Worm (Caenorhabditis elegans) whole organism, L2 larva: ENCODE data around the gene T20G5.12.

Experiments
- aly-2 ChIP-seq: fragments of 150-350 bp; optimal IDR thresholded peaks from 2 replicates; lab custom pipeline; 2014; ENCODE audit warnings: missing biosample characterization, missing genetic modification characterization
- ama-1 ChIP-seq: fragments of 150-350 bp; optimal IDR thresholded peaks from 2 replicates; lab custom pipeline; 2018; ENCODE audit warnings: inconsistent platforms
- egl-27 ChIP-seq: sonication (generic microtip); optimal IDR thresholded peaks from 3 replicates; lab custom pipeline; 2017; ENCODE audit warnings: missing biosample characterization, missing genetic modification reagents, missing genetic modification characterization
- elt-1 ChIP-seq: fragments of 150-350 bp; optimal IDR thresholded peaks from 2 replicates; lab custom pipeline; 2014; ENCODE audit warnings: missing biosample characterization, missing genetic modification characterization
- lin-13 ChIP-seq: fragments of 150-350 bp; optimal IDR thresholded peaks from 2 replicates; lab custom pipeline; 2014; ENCODE audit warnings: missing biosample characterization, missing genetic modification reagents, missing genetic modification characterization
- mdl-1 ChIP-seq, 2 experiments: fragments of 150-350 bp in 1 of 2; sonication (generic microtip) in 1 of 2; optimal IDR thresholded peaks; 2 replicates each; lab custom pipeline; 2017; ENCODE audit warnings: missing biosample characterization in 2 of 2, missing genetic modification characterization in 2 of 2
- nhr-12 ChIP-seq: fragments of 150-350 bp; optimal IDR thresholded peaks from 2 replicates; lab custom pipeline; 2014; ENCODE audit warnings: missing biosample characterization, missing genetic modification characterization
- nhr-237 ChIP-seq: fragments of 150-350 bp; optimal IDR thresholded peaks from 2 replicates; lab custom pipeline; 2014; ENCODE audit warnings: missing biosample characterization, missing genetic modification characterization
- snpc-4 ChIP-seq: fragments of 150-350 bp; optimal IDR thresholded peaks from 2 replicates; lab custom pipeline; 2014; ENCODE audit warnings: missing biosample characterization, missing genetic modification characterization
- unc-62 ChIP-seq: fragments of 150-350 bp; optimal IDR thresholded peaks from 2 replicates; lab custom pipeline; 2014; ENCODE audit warnings: missing biosample characterization, missing genetic modification reagents, missing genetic modification characterization

- TF ChIP-seq ama-1, result no peak
- TF ChIP-seq unc-62 (GFP tag; lab: Kevin White, UChicago), result no peak
- TF ChIP-seq egl-27 (tag; lab: Kevin White, UChicago), result no peak
- no peak for TF ChIP-seq elt-1
- no peak for TF ChIP-seq nhr-237
- no peak for TF ChIP-seq lin-13 (GFP tag; lab: Kevin White, UChicago)
- TF ChIP-seq nhr-12 (tag; lab: Kevin White, UChicago), result no peak
- no peak for TF ChIP-seq aly-2 (tag; lab: Kevin White, UChicago)
- no peak for TF ChIP-seq mdl-1 (tag; optimal IDR thresholded peaks at IDR 0.05; lab: Kevin White, UChicago)
- TF ChIP-seq snpc-4 (tag; lab: Kevin White, UChicago), result no peak
Measured at ce11 chrIII:10206352-10206751, 4.9 kb downstream of the T20G5.12 start.
